Worm (Caenorhabditis elegans) whole organism, mixed stage, embryonic: ENCODE measurements around the gene clc-22.

ENCODE experiments used
- M03D4.4 ChIP-seq: sonication (generic microtip); optimal IDR thresholded peaks from 2 replicates; lab custom pipeline; 2017; ENCODE audit warnings: mild to moderate bottlenecking, missing genetic modification characterization, missing compliant biosample characterization
- elt-1 ChIP-seq: sonication (generic microtip); optimal IDR thresholded peaks from 2 replicates; lab custom pipeline; 2017; ENCODE audit warnings: missing genetic modification characterization, mild to moderate bottlenecking, missing compliant biosample characterization, antibody characterized with exemption, moderate library complexity, borderline replicate concordance; ENCODE audit not compliant: insufficient read depth
- mab-5 ChIP-seq: fragments of 150-350 bp; optimal IDR thresholded peaks from 2 replicates; lab custom pipeline; 2014; ENCODE audit warnings: missing biosample characterization, missing genetic modification characterization
- mep-1 ChIP-seq: fragments of 150-350 bp; optimal IDR thresholded peaks from 2 replicates; lab custom pipeline; 2017; ENCODE audit warnings: missing biosample characterization, missing genetic modification reagents, missing genetic modification characterization, inconsistent platforms
- mls-2 ChIP-seq: sonication (generic microtip); optimal IDR thresholded peaks from 2 replicates; lab custom pipeline; 2016; ENCODE audit warnings: mild to moderate bottlenecking, missing genetic modification characterization, moderate library complexity, missing compliant biosample characterization
- nhr-12 ChIP-seq: fragments of 150-350 bp; optimal IDR thresholded peaks from 2 replicates; lab custom pipeline; 2014; ENCODE audit warnings: missing biosample characterization, missing genetic modification characterization
- nhr-2 ChIP-seq: fragments of 150-350 bp; optimal IDR thresholded peaks from 2 replicates; lab custom pipeline; 2014; ENCODE audit warnings: missing biosample characterization, missing genetic modification characterization
- nhr-237 ChIP-seq: fragments of 150-350 bp; optimal IDR thresholded peaks from 2 replicates; lab custom pipeline; 2014; ENCODE audit warnings: missing biosample characterization, missing genetic modification characterization
- pha-4 ChIP-seq: fragments of 150-350 bp; optimal IDR thresholded peaks from 2 replicates; lab custom pipeline; 2018; ENCODE audit warnings: missing biosample characterization, missing genetic modification reagents, missing genetic modification characterization
- sptf-1 ChIP-seq: sonication (generic microtip); optimal IDR thresholded peaks from 2 replicates; lab custom pipeline; 2017; ENCODE audit warnings: mild to moderate bottlenecking, missing genetic modification characterization, moderate library complexity, missing compliant biosample characterization
- tbx-8 ChIP-seq: fragments of 200-800 bp; sonication (Bioruptor generic); optimal IDR thresholded peaks from 2 replicates; lab custom pipeline; 2018; ENCODE audit warnings: mild to moderate bottlenecking, missing genetic modification characterization, moderate library complexity, missing compliant biosample characterization
- unc-62 ChIP-seq: fragments of 150-350 bp; optimal IDR thresholded peaks from 2 replicates; lab custom pipeline; 2014; ENCODE audit warnings: missing biosample characterization, missing genetic modification reagents, missing genetic modification characterization
- zip-8 ChIP-seq: fragments of 150-350 bp; optimal IDR thresholded peaks from 2 replicates; lab custom pipeline; 2014; ENCODE audit warnings: missing biosample characterization, missing genetic modification characterization
- ztf-11 ChIP-seq: fragments of 150-350 bp; optimal IDR thresholded peaks from 2 replicates; lab custom pipeline; 2014; ENCODE audit warnings: missing biosample characterization, missing genetic modification characterization

ce11 chrII:3967061-3967460 lies 28.8 kb downstream of the clc-22 start:
- TF ChIP-seq M03D4.4 (tag; lab: Kevin White, UChicago), result no peak
- TF ChIP-seq nhr-2, result no peak
- no peak for TF ChIP-seq ztf-11 (tag; lab: Kevin White, UChicago)
- TF ChIP-seq mls-2 (tag; lab: Kevin White, UChicago), result no peak
- TF ChIP-seq elt-1 (tag; lab: Kevin White, UChicago), result no peak
- no peak for TF ChIP-seq mep-1 (tag; lab: Kevin White, UChicago)
- no peak for TF ChIP-seq unc-62
- TF ChIP-seq sptf-1 (tag; lab: Kevin White, UChicago), result no peak
- no peak for TF ChIP-seq mab-5
- no peak for TF ChIP-seq pha-4
- TF ChIP-seq nhr-237 (tag; lab: Kevin White, UChicago), result no peak
- TF ChIP-seq nhr-12 (tag; lab: Kevin White, UChicago), result no peak
- no peak for TF ChIP-seq tbx-8 (GFP tag; lab: Kevin White, UChicago)
- TF ChIP-seq zip-8 (tag; lab: Kevin White, UChicago), result no peak
